Worm (Caenorhabditis elegans) whole organism, midembryonic: ENCODE results near the gene F25G6.9.

Experiments used
- med-1 ChIP-seq: sonication (generic microtip); optimal IDR thresholded peaks from 2 replicates; lab custom pipeline; 2017; ENCODE audit warnings: missing genetic modification characterization, mild to moderate bottlenecking, missing compliant biosample characterization, antibody characterized with exemption, missing genetic modification reagents; ENCODE audit not compliant: insufficient read depth
- tab-1 ChIP-seq: fragments of 200-800 bp; sonication (Bioruptor generic); IDR thresholded peaks from 2 replicates; pipeline ENCODE4 v1.3.6; 2022; ENCODE audit warnings: missing genetic modification characterization, missing compliant biosample characterization
- ztf-23 ChIP-seq: fragments of 200-800 bp; sonication (Bioruptor generic); IDR thresholded peaks from 2 replicates; pipeline ENCODE4 v1.3.6; 2022; ENCODE audit warnings: missing genetic modification reagents, missing genetic modification characterization, missing compliant biosample characterization

- TF ChIP-seq med-1 (no peak), tab-1 (GFP tag; lab: Robert Waterston, UW) (no peak), ztf-23 (no peak)
Observed at ce11 chrV:8555955-8556354, 13.8 kb downstream of the F25G6.9 start.
